Worm (Caenorhabditis elegans): ENCODE measurements around the gene srx-3.
A peak's percentile ranks its signal among the peaks of the same experiment; 100 is the strongest.

srx-3 gene

DNA sequence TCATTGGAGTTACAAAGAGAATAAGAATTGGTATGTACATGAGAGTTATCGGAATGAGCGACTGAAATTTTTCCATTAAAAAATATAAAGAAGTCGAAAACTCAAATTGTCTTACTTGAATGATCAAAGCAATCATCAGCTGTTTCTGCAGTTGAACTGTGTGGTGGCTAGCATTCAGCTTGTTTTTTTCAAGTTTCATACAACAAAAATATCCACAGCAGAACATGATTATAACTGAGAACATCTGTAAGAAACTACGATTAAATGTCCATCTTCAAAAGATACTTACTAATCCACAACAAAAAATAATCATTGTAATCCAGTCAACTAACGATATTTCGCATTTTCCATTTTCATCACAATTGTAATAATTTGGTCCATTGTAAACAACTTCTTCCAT, 20.6 kb upstream of the srx-3 start:
- no peak for TF ChIP-seq eor-1 (tag; optimal IDR thresholded peaks at IDR 0.05)
- no peak for TF ChIP-seq ceh-9 (tag; optimal IDR thresholded peaks at IDR 0.05)
- no peak for TF ChIP-seq lin-15B (tag; optimal IDR thresholded peaks at IDR 0.05)
- TF ChIP-seq elt-2 (tag; optimal IDR thresholded peaks at IDR 0.05) = no peak
- no peak for TF ChIP-seq fkh-2 (tag; optimal IDR thresholded peaks at IDR 0.05)
- TF ChIP-seq ceh-82 (tag; optimal IDR thresholded peaks at IDR 0.05) = no peak
- TF ChIP-seq snpc-4 (tag; optimal IDR thresholded peaks at IDR 0.05) = no peak
- no peak for TF ChIP-seq ceh-28 (tag; optimal IDR thresholded peaks at IDR 0.05)
- no peak for TF ChIP-seq sea-2 (GFP tag; optimal IDR thresholded peaks at IDR 0.05)
- TF ChIP-seq aly-2 (tag; optimal IDR thresholded peaks at IDR 0.05) = no peak
- TF ChIP-seq egl-5 (tag; optimal IDR thresholded peaks at IDR 0.05) = no peak
- TF ChIP-seq fos-1 (tag; optimal IDR thresholded peaks at IDR 0.05) = no peak
- TF ChIP-seq nhr-28 (tag; optimal IDR thresholded peaks at IDR 0.05) = no peak

DNA sequence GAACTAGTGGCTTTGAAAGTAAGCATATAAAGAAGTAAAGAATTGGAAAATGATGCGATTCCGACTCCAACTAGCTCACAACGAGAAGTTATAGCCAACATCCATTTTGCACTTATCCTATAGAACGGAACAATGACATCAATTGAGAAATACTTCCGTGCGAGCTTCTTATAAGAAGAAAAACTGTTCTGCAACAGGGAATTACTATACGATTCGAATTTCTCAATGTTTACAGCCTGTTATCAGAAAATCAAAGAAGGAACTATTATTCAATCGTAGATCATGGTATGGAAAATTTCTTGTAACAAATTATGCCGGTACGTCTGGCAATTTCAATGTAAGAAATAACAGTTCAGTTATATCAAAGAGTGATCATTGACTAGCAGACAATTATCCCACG, 19.6 kb upstream of the srx-3 start, which contains the start of gene str-85:
Gene str-85 (minus strand): TSS at position 101 of the 400 bp plus-strand sequence.
- TF ChIP-seq ztf-11 (tag; optimal IDR thresholded peaks at IDR 0.05) (no peak), unc-62 (GFP tag; optimal IDR thresholded peaks at IDR 0.05) (no peak), nhr-77 (tag; optimal IDR thresholded peaks at IDR 0.05) (no peak), nhr-23 (tag; optimal IDR thresholded peaks at IDR 0.05) (no peak), nhr-11 (tag; optimal IDR thresholded peaks at IDR 0.05) (no peak), daf-12 (tag; optimal IDR thresholded peaks at IDR 0.05) (no peak), ama-1 (optimal IDR thresholded peaks at IDR 0.05) (no peak), ZK546.5 (tag; optimal IDR thresholded peaks at IDR 0.05) (no peak), skn-1 (tag; optimal IDR thresholded peaks at IDR 0.05) (no peak), lin-15B (tag; optimal IDR thresholded peaks at IDR 0.05) (no peak), pqm-1 (tag; optimal IDR thresholded peaks at IDR 0.05) (no peak), ceh-82 (tag; optimal IDR thresholded peaks at IDR 0.05) (no peak)

DNA sequence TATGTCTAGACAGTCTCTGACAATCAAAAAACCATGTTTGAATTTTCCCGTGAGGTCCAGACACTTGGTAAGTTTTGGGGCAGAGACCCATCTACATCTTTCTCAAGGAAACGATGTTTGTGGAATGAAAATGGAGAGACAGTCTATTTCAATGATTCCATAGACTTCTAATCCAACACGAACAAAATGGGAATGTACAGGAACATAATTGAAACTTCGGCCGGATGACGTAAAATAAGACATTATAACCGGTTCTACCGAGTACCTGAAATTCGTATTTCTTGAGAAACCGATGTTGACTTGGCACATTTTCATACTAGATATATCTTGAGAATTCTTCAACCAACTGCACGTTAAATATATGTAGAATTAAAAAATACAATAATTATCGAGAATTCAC, 17.2 kb upstream of the srx-3 start, which contains the start of gene str-87:
Gene str-87 (minus strand): TSS at position 101 of the 400 bp plus-strand sequence.
- no peak for TF ChIP-seq eor-1 (tag; optimal IDR thresholded peaks at IDR 0.05)
- no peak for TF ChIP-seq R02D3.7 (tag; optimal IDR thresholded peaks at IDR 0.05)
- no peak for TF ChIP-seq ceh-28 (tag; optimal IDR thresholded peaks at IDR 0.05)
- no peak for TF ChIP-seq lin-39 (tag; optimal IDR thresholded peaks at IDR 0.05)
- TF ChIP-seq snpc-4 (tag; optimal IDR thresholded peaks at IDR 0.05) = no peak
- no peak for TF ChIP-seq elt-3 (tag; optimal IDR thresholded peaks at IDR 0.05)
- TF ChIP-seq nhr-67 (tag; optimal IDR thresholded peaks at IDR 0.05) = no peak
- TF ChIP-seq nfya-1 (tag; optimal IDR thresholded peaks at IDR 0.05; ENCODE audit: insufficient read depth) = no peak
- no peak for TF ChIP-seq ceh-9 (tag; optimal IDR thresholded peaks at IDR 0.05)
- TF ChIP-seq ZK546.5 (tag; optimal IDR thresholded peaks at IDR 0.05) = no peak
- no peak for TF ChIP-seq nhr-237 (tag; optimal IDR thresholded peaks at IDR 0.05)

ce11 chrV:8990194-8990649, 15.1 kb upstream of the srx-3 start, which contains the start of gene F59E11.7:
TSS of gene F59E11.7 (plus strand) at chrV:8990244.
- no peak for TF ChIP-seq nhr-11 (tag; optimal IDR thresholded peaks at IDR 0.05)
- peak; percentile 40 for TF ChIP-seq nhr-25 (tag; optimal IDR thresholded peaks at IDR 0.05)

ce11 chrV:8991679-8992078, 13.7 kb upstream of the srx-3 start, which contains the start of gene F59E11.6:
TSS of gene F59E11.6 (plus strand) at chrV:8991789.
- TF ChIP-seq egl-5 (tag; optimal IDR thresholded peaks at IDR 0.05) = no peak
- no peak for TF ChIP-seq nhr-12 (tag; optimal IDR thresholded peaks at IDR 0.05)
- no peak for TF ChIP-seq lsy-12 (tag; optimal IDR thresholded peaks at IDR 0.05)
- TF ChIP-seq ztf-11 (tag; optimal IDR thresholded peaks at IDR 0.05) = no peak
- TF ChIP-seq lin-39 (tag; optimal IDR thresholded peaks at IDR 0.05) = no peak

DNA sequence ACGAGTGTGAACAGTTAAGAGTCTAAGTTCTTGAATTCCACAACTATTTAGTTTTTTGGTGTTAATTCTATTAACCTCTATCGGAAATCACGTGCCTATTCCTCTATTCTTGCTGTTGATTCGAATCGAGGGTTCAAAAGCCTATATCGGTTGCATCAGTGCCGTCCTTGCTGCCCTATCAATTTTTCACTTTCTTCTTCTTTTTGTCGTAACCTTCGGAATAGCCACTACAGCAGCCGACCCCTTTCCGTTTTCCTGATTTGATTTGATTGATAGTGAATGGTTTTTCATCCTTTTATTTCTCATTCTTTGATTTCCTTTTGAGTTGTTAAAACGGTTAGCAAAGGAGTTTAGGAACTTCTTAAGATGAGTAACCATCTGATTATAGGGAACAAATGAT, 11.1 kb upstream of the srx-3 start:
- TF ChIP-seq elt-3 (tag; optimal IDR thresholded peaks at IDR 0.05) (peak in 2 of 3 experiments; percentile 21 to 33), sea-2 (GFP tag; optimal IDR thresholded peaks at IDR 0.05) (no peak), nhr-67 (tag; optimal IDR thresholded peaks at IDR 0.05) (no peak), lin-39 (tag; optimal IDR thresholded peaks at IDR 0.05) (no peak), fos-1 (tag; optimal IDR thresholded peaks at IDR 0.05) (no peak), ZK546.5 (tag; optimal IDR thresholded peaks at IDR 0.05) (no peak), nhr-12 (tag; optimal IDR thresholded peaks at IDR 0.05) (no peak), ceh-9 (tag; optimal IDR thresholded peaks at IDR 0.05) (no peak), egl-27 (tag; optimal IDR thresholded peaks at IDR 0.05) (no peak), ztf-11 (tag; optimal IDR thresholded peaks at IDR 0.05) (no peak), nhr-25 (tag; optimal IDR thresholded peaks at IDR 0.05) (peak; percentile 16), nhr-237 (tag; optimal IDR thresholded peaks at IDR 0.05) (no peak), jun-1 (tag; optimal IDR thresholded peaks at IDR 0.05) (no peak), egl-5 (tag; optimal IDR thresholded peaks at IDR 0.05) (no peak), zag-1 (tag; optimal IDR thresholded peaks at IDR 0.05) (no peak), nhr-43 (tag; optimal IDR thresholded peaks at IDR 0.05; ENCODE audit: poor library complexity, severe bottlenecking) (peak; percentile 68), ceh-82 (tag; optimal IDR thresholded peaks at IDR 0.05) (no peak), mdl-1 (tag; optimal IDR thresholded peaks at IDR 0.05) (no peak), nfya-1 (tag; optimal IDR thresholded peaks at IDR 0.05; ENCODE audit: insufficient read depth) (no peak), daf-12 (tag; optimal IDR thresholded peaks at IDR 0.05) (no peak), lsy-12 (tag; optimal IDR thresholded peaks at IDR 0.05) (no peak), R02D3.7 (tag; optimal IDR thresholded peaks at IDR 0.05) (no peak), nhr-23 (tag; optimal IDR thresholded peaks at IDR 0.05) (peak; percentile 52), elt-2 (tag; optimal IDR thresholded peaks at IDR 0.05) (no peak), pha-4 (tag; optimal IDR thresholded peaks at IDR 0.05) (no peak), nhr-76 (tag; optimal IDR thresholded peaks at IDR 0.05) (no peak), nhr-77 (tag; optimal IDR thresholded peaks at IDR 0.05) (no peak), ceh-16 (tag; optimal IDR thresholded peaks at IDR 0.05) (no peak)
